Worm (Caenorhabditis elegans): Measurements from ENCODE around the gene F58H1.7.

F58H1.7 gene

ce11 chrV:11986078-11986869 is 21.7 kb upstream of the F58H1.7 start:
- no peak for TF ChIP-seq elt-4 (tag; optimal IDR thresholded peaks at IDR 0.05)
- peak; percentile 96 for TF ChIP-seq unc-42 (tag; optimal IDR thresholded peaks at IDR 0.05)

ce11 chrV:11985384-11985783 is 20.8 kb upstream of the F58H1.7 start, which contains the start of gene mans-2:
TSS of gene mans-2 (minus strand) at chrV:11985484.
- TF ChIP-seq lin-11 (tag; optimal IDR thresholded peaks at IDR 0.05): no peak
- TF ChIP-seq unc-86 (tag; optimal IDR thresholded peaks at IDR 0.05): no peak
- TF ChIP-seq K02D7.2 (tag; optimal IDR thresholded peaks at IDR 0.05): no peak
- TF ChIP-seq fkh-6 (tag; optimal IDR thresholded peaks at IDR 0.05): no peak
- TF ChIP-seq hlh-30 (tag; optimal IDR thresholded peaks at IDR 0.05; ENCODE audit: insufficient read depth): no peak
- no peak for TF ChIP-seq ref-2 (tag; optimal IDR thresholded peaks at IDR 0.05)
- TF ChIP-seq T23F11.4 (GFP tag; optimal IDR thresholded peaks at IDR 0.05): no peak
- no peak for TF ChIP-seq ceh-48 (tag; optimal IDR thresholded peaks at IDR 0.05)
- no peak for TF ChIP-seq nhr-11 (tag; optimal IDR thresholded peaks at IDR 0.05)

ce11 chrV:11982309-11982708 is 17.7 kb upstream of the F58H1.7 start, which contains the start of gene rpt-1:
TSS of gene rpt-1 (minus strand) at chrV:11982397.
- TF ChIP-seq ceh-31 (tag; optimal IDR thresholded peaks at IDR 0.05) (peak; percentile 42), ceh-19 (GFP tag; optimal IDR thresholded peaks at IDR 0.05) (no peak), nfya-1 (tag; optimal IDR thresholded peaks at IDR 0.05) (peak; percentile 48), ceh-34 (tag; optimal IDR thresholded peaks at IDR 0.05) (peak; percentile 41), ama-1 (optimal IDR thresholded peaks at IDR 0.05) (peak; percentile 18), elt-2 (tag; optimal IDR thresholded peaks at IDR 0.05) (peak; percentile 41)

- TF ChIP-seq rnt-1 (tag; optimal IDR thresholded peaks at IDR 0.05): peak; percentile 69
- TF ChIP-seq dmd-4 (tag; optimal IDR thresholded peaks at IDR 0.05; ENCODE audit: borderline replicate concordance): no peak
- no peak for TF ChIP-seq sdc-2 (tag; optimal IDR thresholded peaks at IDR 0.05)
- no peak for TF ChIP-seq K02D7.2 (tag; optimal IDR thresholded peaks at IDR 0.05)
- no peak for TF ChIP-seq pha-2 (tag; optimal IDR thresholded peaks at IDR 0.05)
- TF ChIP-seq ahr-1 (tag; optimal IDR thresholded peaks at IDR 0.05): no peak
- no peak for TF ChIP-seq ceh-24 (tag; optimal IDR thresholded peaks at IDR 0.05)
- TF ChIP-seq syd-9 (tag; optimal IDR thresholded peaks at IDR 0.05): no peak
- TF ChIP-seq pqm-1 (tag; optimal IDR thresholded peaks at IDR 0.05): no peak
- no peak for TF ChIP-seq ceh-48 (tag; optimal IDR thresholded peaks at IDR 0.05)
- TF ChIP-seq ceh-30 (tag; optimal IDR thresholded peaks at IDR 0.05): no peak
- no peak for TF ChIP-seq lin-11 (tag; optimal IDR thresholded peaks at IDR 0.05)
- no peak for TF ChIP-seq ceh-22 (tag; optimal IDR thresholded peaks at IDR 0.05)
- peak; percentile 58 for TF ChIP-seq elt-2 (tag; optimal IDR thresholded peaks at IDR 0.05)
- TF ChIP-seq nfya-1 (tag; optimal IDR thresholded peaks at IDR 0.05): peak; percentile 89
- TF ChIP-seq ttx-3 (tag; optimal IDR thresholded peaks at IDR 0.05): no peak
- no peak for TF ChIP-seq nhr-11 (tag; optimal IDR thresholded peaks at IDR 0.05)
- TF ChIP-seq odd-2 (tag; optimal IDR thresholded peaks at IDR 0.05): no peak
- no peak for TF ChIP-seq pag-3 (tag; optimal IDR thresholded peaks at IDR 0.05; ENCODE audit: borderline replicate concordance)
- peak; percentile 31 for TF ChIP-seq C38D4.7 (GFP tag; optimal IDR thresholded peaks at IDR 0.05)
- no peak for TF ChIP-seq gmeb-2 (tag; optimal IDR thresholded peaks at IDR 0.05)
- no peak for TF ChIP-seq mec-3 (tag; optimal IDR thresholded peaks at IDR 0.05; ENCODE audit: borderline replicate concordance)
- TF ChIP-seq ceh-31 (tag; optimal IDR thresholded peaks at IDR 0.05): peak; percentile 51
- TF ChIP-seq K09A11.1 (tag; optimal IDR thresholded peaks at IDR 0.05; ENCODE audit: insufficient read depth): peak; percentile 10
- no peak for TF ChIP-seq ceh-19 (GFP tag; optimal IDR thresholded peaks at IDR 0.05)
- TF ChIP-seq ceh-6 (GFP tag; optimal IDR thresholded peaks at IDR 0.05): no peak
- peak; percentile 85 for TF ChIP-seq sox-2 (GFP tag; IDR thresholded peaks at IDR 0.05)
- TF ChIP-seq lim-6 (tag; optimal IDR thresholded peaks at IDR 0.05): no peak
- peak; percentile 58 for TF ChIP-seq ref-2 (tag; optimal IDR thresholded peaks at IDR 0.05)
- peak; percentile 2 for TF ChIP-seq fax-1 (tag; optimal IDR thresholded peaks at IDR 0.05)
- no peak for TF ChIP-seq hlh-13 (GFP tag; optimal IDR thresholded peaks at IDR 0.05)
- peak; percentile 84 for TF ChIP-seq ceh-18 (tag; optimal IDR thresholded peaks at IDR 0.05)
- no peak for TF ChIP-seq sox-4 (tag; optimal IDR thresholded peaks at IDR 0.05)
- no peak for TF ChIP-seq pros-1 (tag; optimal IDR thresholded peaks at IDR 0.05)
- peak; percentile 63 for TF ChIP-seq ceh-34 (tag; optimal IDR thresholded peaks at IDR 0.05)
Observed at ce11 chrV:11979673-11980561, 15.3 kb upstream of the F58H1.7 start, which contains the start of gene snr-4. TSS of gene snr-4 (minus strand) at chrV:11979723.

All from whole organism, late embryonic.